Worm (Caenorhabditis elegans): ENCODE results near the gene phlp-2.

phlp-2 gene

ce11 chrIII:4189602-4190001 lies 19.7 kb upstream of the phlp-2 start:
- TF ChIP-seq nhr-43 (tag; optimal IDR thresholded peaks at IDR 0.05; ENCODE audit: poor library complexity, severe bottlenecking) (peak; percentile 10), nhr-12 (tag; optimal IDR thresholded peaks at IDR 0.05) (no peak), ztf-11 (tag; optimal IDR thresholded peaks at IDR 0.05) (no peak), nhr-23 (tag; optimal IDR thresholded peaks at IDR 0.05) (peak; percentile 4)

- TF ChIP-seq lsy-12 (tag; optimal IDR thresholded peaks at IDR 0.05) (no peak), egl-27 (tag; optimal IDR thresholded peaks at IDR 0.05) (no peak), sea-2 (GFP tag; optimal IDR thresholded peaks at IDR 0.05) (no peak), snpc-4 (tag; optimal IDR thresholded peaks at IDR 0.05) (no peak), lin-39 (tag; optimal IDR thresholded peaks at IDR 0.05) (no peak), daf-12 (tag; optimal IDR thresholded peaks at IDR 0.05) (no peak), ceh-16 (tag; optimal IDR thresholded peaks at IDR 0.05) (no peak), unc-39 (tag; optimal IDR thresholded peaks at IDR 0.05) (no peak), fos-1 (tag; optimal IDR thresholded peaks at IDR 0.05) (no peak), mml-1 (tag; optimal IDR thresholded peaks at IDR 0.05) (no peak), nhr-12 (tag; optimal IDR thresholded peaks at IDR 0.05) (no peak), R02D3.7 (tag; optimal IDR thresholded peaks at IDR 0.05) (no peak), nhr-43 (tag; optimal IDR thresholded peaks at IDR 0.05; ENCODE audit: poor library complexity, severe bottlenecking) (no peak), nhr-67 (tag; optimal IDR thresholded peaks at IDR 0.05) (no peak), nfya-1 (tag; optimal IDR thresholded peaks at IDR 0.05; ENCODE audit: insufficient read depth) (no peak), zag-1 (tag; optimal IDR thresholded peaks at IDR 0.05) (no peak), nhr-11 (tag; optimal IDR thresholded peaks at IDR 0.05) (no peak), ama-1 (optimal IDR thresholded peaks at IDR 0.05) (no peak), fkh-10 (GFP tag; optimal IDR thresholded peaks at IDR 0.05) (no peak)
These were observed 19.0 kb upstream of the phlp-2 start, which contains the start of gene spp-28 for ce11 chrIII:4190241-4190640. Gene spp-28, minus strand, starts transcription at chrIII:4190341.

ce11 chrIII:4191091-4191638 lies 18.1 kb upstream of the phlp-2 start, which contains the start of gene dnj-16:
Gene dnj-16, plus strand, starts transcription at chrIII:4191141.
- TF ChIP-seq eor-1 (tag; optimal IDR thresholded peaks at IDR 0.05) (no peak), jun-1 (tag; optimal IDR thresholded peaks at IDR 0.05) (peak; percentile 56), unc-62 (GFP tag; optimal IDR thresholded peaks at IDR 0.05) (no peak), ceh-16 (tag; optimal IDR thresholded peaks at IDR 0.05) (no peak), ZK546.5 (tag; optimal IDR thresholded peaks at IDR 0.05) (no peak), fkh-2 (tag; optimal IDR thresholded peaks at IDR 0.05) (no peak), mml-1 (tag; optimal IDR thresholded peaks at IDR 0.05) (no peak), ama-1 (optimal IDR thresholded peaks at IDR 0.05) (no peak), sea-2 (GFP tag; optimal IDR thresholded peaks at IDR 0.05) (no peak), nhr-11 (tag; optimal IDR thresholded peaks at IDR 0.05) (no peak), R02D3.7 (tag; optimal IDR thresholded peaks at IDR 0.05) (no peak), pqm-1 (tag; optimal IDR thresholded peaks at IDR 0.05) (peak; percentile 30), egl-27 (tag; optimal IDR thresholded peaks at IDR 0.05) (no peak), nhr-12 (tag; optimal IDR thresholded peaks at IDR 0.05) (no peak), lsy-12 (tag; optimal IDR thresholded peaks at IDR 0.05) (no peak), hmg-11 (tag; optimal IDR thresholded peaks at IDR 0.05) (peak; percentile 43), fos-1 (tag; optimal IDR thresholded peaks at IDR 0.05) (no peak), pha-4 (tag; optimal IDR thresholded peaks at IDR 0.05) (peak; percentile 88), elt-1 (tag; optimal IDR thresholded peaks at IDR 0.05) (no peak), nfya-1 (tag; optimal IDR thresholded peaks at IDR 0.05; ENCODE audit: insufficient read depth) (peak; percentile 69), ceh-82 (tag; optimal IDR thresholded peaks at IDR 0.05) (no peak), ztf-11 (tag; optimal IDR thresholded peaks at IDR 0.05) (no peak), nhr-43 (tag; optimal IDR thresholded peaks at IDR 0.05; ENCODE audit: poor library complexity, severe bottlenecking) (no peak), lin-39 (tag; optimal IDR thresholded peaks at IDR 0.05) (peak; percentile 33), aly-2 (tag; optimal IDR thresholded peaks at IDR 0.05) (no peak), tbx-2 (tag; optimal IDR thresholded peaks at IDR 0.05) (no peak), fkh-10 (GFP tag; optimal IDR thresholded peaks at IDR 0.05) (no peak), skn-1 (tag; optimal IDR thresholded peaks at IDR 0.05) (no peak), nhr-23 (tag; optimal IDR thresholded peaks at IDR 0.05) (no peak), egl-5 (tag; optimal IDR thresholded peaks at IDR 0.05) (no peak), elt-3 (tag; optimal IDR thresholded peaks at IDR 0.05) (no peak), daf-12 (tag; optimal IDR thresholded peaks at IDR 0.05) (no peak), mdl-1 (tag; optimal IDR thresholded peaks at IDR 0.05) (no peak), unc-39 (tag; optimal IDR thresholded peaks at IDR 0.05) (no peak), nhr-77 (tag; optimal IDR thresholded peaks at IDR 0.05) (no peak), ceh-28 (tag; optimal IDR thresholded peaks at IDR 0.05) (peak; percentile 4), nhr-25 (tag; optimal IDR thresholded peaks at IDR 0.05) (peak; percentile 8), zag-1 (tag; optimal IDR thresholded peaks at IDR 0.05) (no peak), lin-15B (tag; optimal IDR thresholded peaks at IDR 0.05) (peak; percentile 40), snpc-4 (tag; optimal IDR thresholded peaks at IDR 0.05) (peak; percentile 9), elt-2 (tag; optimal IDR thresholded peaks at IDR 0.05) (no peak), nhr-28 (tag; optimal IDR thresholded peaks at IDR 0.05) (no peak), nhr-237 (tag; optimal IDR thresholded peaks at IDR 0.05) (no peak), nhr-76 (tag; optimal IDR thresholded peaks at IDR 0.05) (no peak), ceh-9 (tag; optimal IDR thresholded peaks at IDR 0.05) (no peak), nhr-67 (tag; optimal IDR thresholded peaks at IDR 0.05) (no peak)
